Fruit fly (Drosophila melanogaster): ENCODE measurements around the gene Lkr.

The Lkr gene

dm6 chr3L:5529241-5529640, at the start of gene Lkr:
Gene Lkr, minus strand, starts transcription at chr3L:5529341.
- TF ChIP-seq CG8478 (optimal IDR thresholded peaks at IDR 0.05), result no peak
- TF ChIP-seq CTCF (optimal IDR thresholded peaks at IDR 0.05), result no peak

DNA sequence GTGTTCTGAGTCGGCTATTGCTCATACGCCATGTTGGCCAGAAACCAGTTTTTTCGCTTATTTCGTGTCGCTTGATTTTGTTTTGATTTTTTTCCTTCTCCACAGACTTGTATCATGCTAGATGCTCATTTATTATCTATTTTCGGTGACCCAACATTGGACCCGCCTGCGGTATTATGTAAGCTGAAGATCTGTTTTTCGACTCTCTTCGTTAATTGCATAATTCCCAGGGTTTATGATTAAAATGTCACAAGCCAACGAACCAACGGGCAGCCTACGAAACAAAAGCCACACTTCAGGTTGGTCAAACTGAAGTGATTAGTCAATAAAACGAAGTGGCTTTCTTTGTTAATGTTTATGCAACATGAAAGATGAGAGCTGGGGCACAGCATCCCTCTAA, 49.5 kb upstream of the Lkr start:
- TF ChIP-seq CTCF (optimal IDR thresholded peaks at IDR 0.05) (no peak), CG8478 (optimal IDR thresholded peaks at IDR 0.05) (no peak)

- TF ChIP-seq CG8478 (optimal IDR thresholded peaks at IDR 0.05) (no peak), CTCF (optimal IDR thresholded peaks at IDR 0.05) (no peak)
These were observed 48.4 kb upstream of the Lkr start, which contains the start of gene Msr-110 for dm6 chr3L:5577250-5578138. Gene Msr-110, minus strand, starts transcription at chr3L:5577348.

DNA sequence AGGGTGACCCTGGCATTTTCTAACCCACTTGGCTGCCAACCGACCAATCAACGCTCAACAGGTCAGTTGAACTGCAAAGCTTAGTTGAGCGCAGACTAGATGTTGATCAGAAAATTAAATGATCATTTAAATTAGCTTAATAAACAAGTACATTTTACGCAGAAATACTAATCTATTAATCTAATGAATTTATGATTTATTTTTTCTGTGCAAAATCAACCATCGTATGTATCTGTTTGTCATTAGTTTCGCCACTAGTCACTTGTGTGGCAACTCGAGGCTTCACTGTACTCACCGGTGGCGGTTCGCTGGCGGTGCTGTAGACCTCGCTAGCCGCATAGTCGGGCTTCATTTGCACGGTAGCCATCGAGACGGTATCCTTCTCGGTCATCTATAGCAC, 47.4 kb upstream of the Lkr start:
- TF ChIP-seq CG8478 (optimal IDR thresholded peaks at IDR 0.05) (no peak), CTCF (optimal IDR thresholded peaks at IDR 0.05) (no peak)

DNA sequence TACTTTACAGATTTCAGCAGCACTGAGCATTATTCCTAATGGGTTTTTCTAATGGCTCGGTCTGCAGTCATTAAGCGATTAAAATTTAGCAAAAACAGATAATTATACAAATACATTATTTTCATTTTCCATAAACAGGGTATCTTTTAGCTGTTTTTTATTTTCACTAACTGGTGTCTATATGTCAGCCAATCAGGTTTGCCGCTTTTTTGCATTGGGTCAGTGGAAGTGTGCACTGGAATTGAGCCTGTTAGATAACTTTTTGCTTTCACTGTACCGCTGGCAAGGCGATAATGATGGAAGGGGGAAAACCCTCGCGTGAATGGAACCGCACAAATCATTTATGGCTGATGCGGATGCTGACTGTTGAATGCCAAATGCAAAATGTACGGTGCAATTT, 46.4 kb upstream of the Lkr start:
- no peak for TF ChIP-seq CTCF (optimal IDR thresholded peaks at IDR 0.05)
- no peak for TF ChIP-seq CG8478 (optimal IDR thresholded peaks at IDR 0.05)

dm6 chr3L:5571051-5571450, 41.9 kb upstream of the Lkr start:
- TF ChIP-seq CG8478 (optimal IDR thresholded peaks at IDR 0.05), result no peak
- TF ChIP-seq CTCF (optimal IDR thresholded peaks at IDR 0.05), result no peak

dm6 chr3L:5569724-5570123, 40.6 kb upstream of the Lkr start:
- TF ChIP-seq CTCF (optimal IDR thresholded peaks at IDR 0.05), result no peak
- TF ChIP-seq CG8478 (optimal IDR thresholded peaks at IDR 0.05), result no peak

dm6 chr3L:5568361-5568760, 39.2 kb upstream of the Lkr start:
- TF ChIP-seq CG8478 (optimal IDR thresholded peaks at IDR 0.05) (no peak), CTCF (optimal IDR thresholded peaks at IDR 0.05) (no peak)

- TF ChIP-seq CTCF (optimal IDR thresholded peaks at IDR 0.05) (no peak), CG8478 (optimal IDR thresholded peaks at IDR 0.05) (no peak)
These were observed 36.0 kb upstream of the Lkr start, which contains the start of gene bc10 for dm6 chr3L:5565051-5565688. Gene bc10, plus strand, starts transcription at chr3L:5565231.

dm6 chr3L:5563309-5564182, 34.4 kb upstream of the Lkr start, which contains the start of the genes ScsbetaG and Sras:
Gene ScsbetaG, minus strand, starts transcription at chr3L:5563691.
Gene Sras, plus strand, starts transcription at chr3L:5563774.
- no peak for TF ChIP-seq CG8478 (optimal IDR thresholded peaks at IDR 0.05)
- TF ChIP-seq CTCF (optimal IDR thresholded peaks at IDR 0.05), result peak; percentile 30 to 34

dm6 chr3L:5562584-5562983, 33.4 kb upstream of the Lkr start:
- TF ChIP-seq CG8478 (optimal IDR thresholded peaks at IDR 0.05) (no peak), CTCF (optimal IDR thresholded peaks at IDR 0.05) (no peak)

- no peak for TF ChIP-seq CG8478 (optimal IDR thresholded peaks at IDR 0.05)
- no peak for TF ChIP-seq CTCF (optimal IDR thresholded peaks at IDR 0.05)
These were observed 32.2 kb upstream of the Lkr start, which contains the start of gene sinu for dm6 chr3L:5561341-5561740. Gene sinu, minus strand, starts transcription at chr3L:5561598.

- TF ChIP-seq CTCF (optimal IDR thresholded peaks at IDR 0.05) (no peak), CG8478 (optimal IDR thresholded peaks at IDR 0.05) (no peak)
These were observed 27.1 kb upstream of the Lkr start for dm6 chr3L:5556195-5556594.

dm6 chr3L:5554377-5554776, 25.2 kb upstream of the Lkr start:
- TF ChIP-seq CG8478 (optimal IDR thresholded peaks at IDR 0.05), result no peak
- no peak for TF ChIP-seq CTCF (optimal IDR thresholded peaks at IDR 0.05)

- no peak for TF ChIP-seq CTCF (optimal IDR thresholded peaks at IDR 0.05)
- no peak for TF ChIP-seq CG8478 (optimal IDR thresholded peaks at IDR 0.05)
These were observed 24.6 kb upstream of the Lkr start for dm6 chr3L:5553717-5554116.

All from S2 (cell line).